Worm (Caenorhabditis elegans): ENCODE measurements around the gene prmt-4.
A peak's percentile ranks its signal among the peaks of the same experiment; 100 is the strongest.

prmt-4 gene

ce11 chrIV:603543-603942, at the start of gene prmt-4:
Gene prmt-4 (minus strand): TSS chrIV:603643.
- TF ChIP-seq nhr-47 (tag; optimal IDR thresholded peaks at IDR 0.05), result no peak
- no peak for TF ChIP-seq efl-1 (optimal IDR thresholded peaks at IDR 0.05)
- peak in 1 of 2 experiments; percentile 9 for TF ChIP-seq efl-1 (GFP tag; optimal IDR thresholded peaks at IDR 0.05 in 1 of 2)

- TF ChIP-seq efl-1 (optimal IDR thresholded peaks at IDR 0.05) (no peak), efl-1 (GFP tag; optimal IDR thresholded peaks at IDR 0.05 in 1 of 2) (peak in 1 of 2 experiments; percentile 41), nhr-71 (tag; optimal IDR thresholded peaks at IDR 0.05) (no peak)
Measured at ce11 chrIV:649365-649764, 45.9 kb upstream of the prmt-4 start, which contains the start of gene K11H12.9. Gene K11H12.9 (plus strand): TSS chrIV:649665.

- TF ChIP-seq jun-1 (tag; optimal IDR thresholded peaks at IDR 0.05), result no peak
- TF ChIP-seq pax-3 (tag; optimal IDR thresholded peaks at IDR 0.05), result peak; percentile 39
- no peak for TF ChIP-seq unc-130 (tag; optimal IDR thresholded peaks at IDR 0.05)
- no peak for TF ChIP-seq ces-1 (GFP tag; optimal IDR thresholded peaks at IDR 0.05)
- TF ChIP-seq ceh-82 (tag; optimal IDR thresholded peaks at IDR 0.05), result no peak
- peak; percentile 18 for TF ChIP-seq nhr-47 (tag; optimal IDR thresholded peaks at IDR 0.05)
- TF ChIP-seq fkh-8 (tag; optimal IDR thresholded peaks at IDR 0.05), result peak; percentile 59
- no peak for TF ChIP-seq fos-1 (tag; optimal IDR thresholded peaks at IDR 0.05)
- peak; percentile 78 for TF ChIP-seq dsc-1 (tag; optimal IDR thresholded peaks at IDR 0.05)
- TF ChIP-seq nhr-237 (tag; optimal IDR thresholded peaks at IDR 0.05), result no peak
- no peak for TF ChIP-seq elt-3 (tag; optimal IDR thresholded peaks at IDR 0.05)
- TF ChIP-seq ceh-63 (GFP tag; optimal IDR thresholded peaks at IDR 0.05), result no peak
- TF ChIP-seq ceh-8 (GFP tag; optimal IDR thresholded peaks at IDR 0.05), result no peak
- TF ChIP-seq nhr-12 (tag; optimal IDR thresholded peaks at IDR 0.05), result no peak
- TF ChIP-seq zag-1 (tag; optimal IDR thresholded peaks at IDR 0.05), result no peak
- TF ChIP-seq egl-13 (tag; optimal IDR thresholded peaks at IDR 0.05), result no peak
Measured at ce11 chrIV:648362-648761, 44.9 kb upstream of the prmt-4 start.

- TF ChIP-seq sox-4 (tag; optimal IDR thresholded peaks at IDR 0.05), result peak; percentile 62
- TF ChIP-seq nhr-71 (tag; optimal IDR thresholded peaks at IDR 0.05), result peak; percentile 29
- no peak for TF ChIP-seq C34B4.2 (tag; optimal IDR thresholded peaks at IDR 0.05)
- TF ChIP-seq dsc-1 (tag; optimal IDR thresholded peaks at IDR 0.05), result peak; percentile 87
- TF ChIP-seq nhr-76 (tag; optimal IDR thresholded peaks at IDR 0.05), result no peak
- peak; percentile 28 for TF ChIP-seq nhr-47 (tag; optimal IDR thresholded peaks at IDR 0.05)
- peak; percentile 27 for TF ChIP-seq pax-3 (tag; optimal IDR thresholded peaks at IDR 0.05)
Measured at ce11 chrIV:643481-643880, 40.0 kb upstream of the prmt-4 start.

ce11 chrIV:639167-639566, 35.7 kb upstream of the prmt-4 start:
- TF ChIP-seq alr-1 (tag; optimal IDR thresholded peaks at IDR 0.05; ENCODE audit: borderline replicate concordance) (no peak), lin-39 (tag; optimal IDR thresholded peaks at IDR 0.05) (no peak), pag-3 (tag; optimal IDR thresholded peaks at IDR 0.05; ENCODE audit: borderline replicate concordance, insufficient read depth) (no peak), vab-15 (tag; optimal IDR thresholded peaks at IDR 0.05) (no peak), pax-3 (tag; optimal IDR thresholded peaks at IDR 0.05) (peak; percentile 59), fkh-10 (GFP tag; optimal IDR thresholded peaks at IDR 0.05) (no peak), nhr-11 (tag; optimal IDR thresholded peaks at IDR 0.05) (no peak), nhr-85 (tag) (no peak), jun-1 (tag; optimal IDR thresholded peaks at IDR 0.05) (no peak), aha-1 (tag; optimal IDR thresholded peaks at IDR 0.05) (no peak), nhr-90 (tag; optimal IDR thresholded peaks at IDR 0.05; ENCODE audit: poor library complexity) (no peak), ces-1 (GFP tag; optimal IDR thresholded peaks at IDR 0.05) (no peak), dsc-1 (tag; optimal IDR thresholded peaks at IDR 0.05) (peak; percentile 33), tbx-2 (tag; optimal IDR thresholded peaks at IDR 0.05) (no peak), unc-86 (tag; optimal IDR thresholded peaks at IDR 0.05) (no peak), lin-14 (GFP tag; optimal IDR thresholded peaks at IDR 0.05) (peak; percentile 18)

Data from whole organism, L1 larva.